Fruit fly (Drosophila melanogaster): ENCODE results near the gene CG12236.

The CG12236 gene

DNA sequence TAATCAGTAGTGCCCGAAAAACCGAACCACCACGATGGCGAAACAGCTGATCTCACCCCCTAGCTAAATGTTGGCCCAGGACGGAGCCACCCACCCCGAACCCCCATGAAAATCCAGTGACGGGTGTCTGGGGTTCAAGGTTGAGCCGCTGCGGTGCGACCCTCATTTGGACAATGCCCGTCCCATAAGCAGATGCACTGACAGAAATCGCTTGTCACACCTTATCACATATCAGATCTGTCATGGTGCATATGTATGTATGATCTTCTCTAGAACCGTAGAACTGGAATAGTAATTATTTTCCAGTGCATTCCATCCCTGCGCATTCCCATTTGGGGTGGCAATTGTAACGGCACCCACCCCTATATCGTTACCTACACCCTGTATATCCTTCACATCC lies 19.0 kb upstream of the CG12236 start (continued):
- no peak for TF ChIP-seq Gug (GFP tag; IDR thresholded peaks at IDR 0.05)
- TF ChIP-seq CG10209 (GFP tag; optimal IDR thresholded peaks at IDR 0.05), result no peak
- peak; percentile 18 for TF ChIP-seq CG18262 (tag; optimal IDR thresholded peaks at IDR 0.05)
- no peak for TF ChIP-seq CG4820 (GFP tag; optimal IDR thresholded peaks at IDR 0.05)
- peak in 1 of 2 experiments; percentile 13 for TF ChIP-seq chif (GFP tag; optimal IDR thresholded peaks at IDR 0.05)
- TF ChIP-seq hkb (optimal IDR thresholded peaks at IDR 0.05), result no peak
- 0 out of 2 replicates have a peak, but pooled peaks have one; percentile 34 for TF ChIP-seq hkb (GFP tag; IDR thresholded peaks at IDR 0.05)
- TF ChIP-seq CG16779 (GFP tag; IDR thresholded peaks at IDR 0.05), result no peak
- TF ChIP-seq CG2120 (GFP tag; optimal IDR thresholded peaks at IDR 0.05), result no peak
- no peak for TF ChIP-seq z (GFP tag; IDR thresholded peaks at IDR 0.05)
- peak; percentile 10 for TF ChIP-seq nmo (GFP tag; optimal IDR thresholded peaks at IDR 0.05)
- no peak for TF ChIP-seq nau (GFP tag; optimal IDR thresholded peaks at IDR 0.05)
- TF ChIP-seq HLH4C (GFP tag; IDR thresholded peaks at IDR 0.05; ENCODE audit: partially characterized antibody), result no peak
- TF ChIP-seq CG7271 (tag; optimal IDR thresholded peaks at IDR 0.05), result no peak
- no peak for TF ChIP-seq CG8281 (tag; optimal IDR thresholded peaks at IDR 0.05)
- no peak for TF ChIP-seq CG32772 (GFP tag; IDR thresholded peaks at IDR 0.05)
- no peak for TF ChIP-seq Kr (GFP tag; optimal IDR thresholded peaks at IDR 0.05)
- TF ChIP-seq gcm2 (GFP tag; optimal IDR thresholded peaks at IDR 0.05), result no peak
- peak; percentile 34 for TF ChIP-seq mam (GFP tag; optimal IDR thresholded peaks at IDR 0.05)
- TF ChIP-seq CG2875 (GFP tag; optimal IDR thresholded peaks at IDR 0.05), result no peak
- TF ChIP-seq knrl (GFP tag; IDR thresholded peaks at IDR 0.05; ENCODE audit: partially characterized antibody), result no peak
- TF ChIP-seq seq (GFP tag; IDR thresholded peaks at IDR 0.05), result peak; percentile 70
- no peak for TF ChIP-seq fru (optimal IDR thresholded peaks at IDR 0.05)
- TF ChIP-seq ara (GFP tag; IDR thresholded peaks at IDR 0.05), result peak; percentile 40; the same call in 1 of the 2 replicates
- TF ChIP-seq jigr1 (GFP tag; IDR thresholded peaks at IDR 0.05), result no peak
- 0 out of 3 replicates have a peak, but pooled peaks have one; percentile 6 for TF ChIP-seq Mrtf (GFP tag; IDR thresholded peaks at IDR 0.05)
- TF ChIP-seq sc (optimal IDR thresholded peaks at IDR 0.05), result no peak
- no peak for TF ChIP-seq sc (GFP tag; optimal IDR thresholded peaks at IDR 0.05)
- TF ChIP-seq CG18599 (GFP tag; optimal IDR thresholded peaks at IDR 0.05), result peak; percentile 46
- TF ChIP-seq CHES-1-like (GFP tag; optimal IDR thresholded peaks at IDR 0.05), result no peak
- no peak for TF ChIP-seq Ets65A (GFP tag)
- TF ChIP-seq Xbp1 (GFP tag; optimal IDR thresholded peaks at IDR 0.05), result peak; percentile 20
- no peak for TF ChIP-seq al (GFP tag; IDR thresholded peaks at IDR 0.05)
- TF ChIP-seq dimm (GFP tag; IDR thresholded peaks at IDR 0.05), result no peak
- peak; percentile 24 for TF ChIP-seq Oli (tag; optimal IDR thresholded peaks at IDR 0.05)
- no peak for TF ChIP-seq Hr39 (optimal IDR thresholded peaks at IDR 0.05)
- no peak for TF ChIP-seq ssp (GFP tag; IDR thresholded peaks at IDR 0.05)
- no peak for TF ChIP-seq YL-1 (GFP tag; optimal IDR thresholded peaks at IDR 0.05)
- no peak for TF ChIP-seq sima (GFP tag; optimal IDR thresholded peaks at IDR 0.05)
- TF ChIP-seq CG17829 (tag; optimal IDR thresholded peaks at IDR 0.05), result peak; percentile 50
- TF ChIP-seq Atf-2 (GFP tag; optimal IDR thresholded peaks at IDR 0.05), result no peak
- TF ChIP-seq CG11398 (GFP tag; optimal IDR thresholded peaks at IDR 0.05), result no peak
- TF ChIP-seq CG14860 (GFP tag; IDR thresholded peaks at IDR 0.05; ENCODE audit: partially characterized antibody), result no peak
- TF ChIP-seq CG4282 (GFP tag; optimal IDR thresholded peaks at IDR 0.05), result no peak
- TF ChIP-seq CG17612 (GFP tag; IDR thresholded peaks at IDR 0.05), result no peak
- TF ChIP-seq Pdp1 (GFP tag; optimal IDR thresholded peaks at IDR 0.05), result peak; percentile 0 to 19
- TF ChIP-seq pb (GFP tag; optimal IDR thresholded peaks at IDR 0.05), result peak; percentile 13
- peak; percentile 76 for TF ChIP-seq pros (GFP tag; optimal IDR thresholded peaks at IDR 0.05)
- TF ChIP-seq CG18619 (GFP tag; optimal IDR thresholded peaks at IDR 0.05), result peak; percentile 4
- TF ChIP-seq CG11247 (GFP tag; IDR thresholded peaks at IDR 0.05), result no peak
- no peak for TF ChIP-seq schlank (tag; optimal IDR thresholded peaks at IDR 0.05)
- no peak for TF ChIP-seq GATAe (GFP tag; conservative IDR thresholded peaks at IDR 0.05)
- 0 out of 2 replicates have a peak, but pooled peaks have one; percentile 15 for TF ChIP-seq Ptx1 (GFP tag; IDR thresholded peaks at IDR 0.05)

Measured in whole organism, embryonic.